Fruit fly (Drosophila melanogaster) whole organism, embryonic: ENCODE data around the gene CG6602.
A peak's percentile ranks its signal among the peaks of the same experiment; 100 is the strongest.

Experiments used
- Atf6 ChIP-seq: fragments of 200-800 bp; sonication (Bioruptor generic); IDR thresholded peaks from 2 replicates; pipeline ENCODE4 v1.3.6; 2022; ENCODE audit warnings: missing biosample characterization, missing genetic modification characterization
- CG10654 ChIP-seq: fragments of 200-800 bp; sonication (Bioruptor generic); optimal IDR thresholded peaks from 2 replicates; lab custom pipeline; 2016; ENCODE audit warnings: missing biosample characterization, missing genetic modification characterization
- CG12071 ChIP-seq: fragments of 200-800 bp; sonication (Bioruptor generic); optimal IDR thresholded peaks from 3 replicates; lab custom pipeline; 2018; ENCODE audit warnings: missing biosample characterization, mild to moderate bottlenecking, missing genetic modification characterization
- CG12391 ChIP-seq: fragments of 200-800 bp; sonication (Bioruptor generic); optimal IDR thresholded peaks from 3 replicates; lab custom pipeline; 2018; ENCODE audit warnings: missing biosample characterization, mild to moderate bottlenecking, missing genetic modification characterization, moderate library complexity
- CG12744 ChIP-seq: fragments of 200-800 bp; sonication (Bioruptor generic); optimal IDR thresholded peaks from 2 replicates; lab custom pipeline; 2016; ENCODE audit warnings: missing biosample characterization, missing genetic modification characterization
- CG12942 ChIP-seq: fragments of 200-800 bp; sonication (Bioruptor generic); optimal IDR thresholded peaks from 3 replicates; lab custom pipeline; 2016; ENCODE audit warnings: missing biosample characterization, missing genetic modification characterization
- CG13775 ChIP-seq: fragments of 200-800 bp; sonication (Bioruptor generic); optimal IDR thresholded peaks from 3 replicates; lab custom pipeline; 2017; ENCODE audit warnings: missing biosample characterization, mild to moderate bottlenecking, missing genetic modification characterization
- CG1603 ChIP-seq: fragments of 200-800 bp; sonication (Bioruptor generic); optimal IDR thresholded peaks from 2 replicates; lab custom pipeline; 2019; ENCODE audit warnings: missing biosample characterization, mild to moderate bottlenecking, missing genetic modification characterization, moderate library complexity
- CG16815 ChIP-seq: fragments of 200-800 bp; sonication (Bioruptor generic); optimal IDR thresholded peaks from 3 replicates; lab custom pipeline; 2017; ENCODE audit warnings: missing biosample characterization, mild to moderate bottlenecking, missing genetic modification characterization
- CG16863 ChIP-seq: fragments of 200-800 bp; sonication (Bioruptor generic); optimal IDR thresholded peaks from 3 replicates; lab custom pipeline; 2016; ENCODE audit warnings: missing biosample characterization, missing genetic modification characterization
- CG17385 ChIP-seq: fragments of 200-800 bp; sonication (Bioruptor generic); optimal IDR thresholded peaks from 3 replicates; lab custom pipeline; 2018; ENCODE audit warnings: missing biosample characterization, mild to moderate bottlenecking, missing genetic modification characterization
- CG17568 ChIP-seq: fragments of 200-800 bp; sonication (Bioruptor generic); optimal IDR thresholded peaks from 2 replicates; lab custom pipeline; 2018; ENCODE audit warnings: missing biosample characterization, mild to moderate bottlenecking, missing genetic modification characterization, moderate library complexity
- CG18262 ChIP-seq: fragments of 200-800 bp; optimal IDR thresholded peaks from 3 replicates; lab custom pipeline; 2019; ENCODE audit warnings: missing biosample characterization, mild to moderate bottlenecking, missing genetic modification characterization, moderate library complexity
- CG18476 ChIP-seq: fragments of 200-800 bp; sonication (Bioruptor generic); optimal IDR thresholded peaks from 2 replicates; lab custom pipeline; 2016; ENCODE audit warnings: missing biosample characterization, mild to moderate bottlenecking, missing genetic modification characterization
- CG2678 ChIP-seq: fragments of 200-800 bp; sonication (Bioruptor generic); optimal IDR thresholded peaks from 3 replicates; lab custom pipeline; 2019; ENCODE audit warnings: missing biosample characterization, mild to moderate bottlenecking, missing genetic modification characterization, moderate library complexity
- CG30431 ChIP-seq: fragments of 200-800 bp; sonication (Bioruptor generic); optimal IDR thresholded peaks from 2 replicates; lab custom pipeline; 2017; ENCODE audit warnings: missing biosample characterization, missing genetic modification characterization
- CG4282 ChIP-seq: fragments of 200-800 bp; sonication (Bioruptor generic); optimal IDR thresholded peaks from 2 replicates; lab custom pipeline; 2016; ENCODE audit warnings: missing biosample characterization, missing genetic modification characterization
- CG4328 ChIP-seq: fragments of 200-800 bp; sonication (Bioruptor generic); optimal IDR thresholded peaks from 3 replicates; lab custom pipeline; 2017; ENCODE audit warnings: missing biosample characterization, missing genetic modification reagents, missing genetic modification characterization
- CG4617 ChIP-seq: fragments of 200-800 bp; sonication (Bioruptor generic); optimal IDR thresholded peaks from 3 replicates; lab custom pipeline; 2016; ENCODE audit warnings: missing biosample characterization, missing genetic modification characterization, borderline replicate concordance
- CG6813 ChIP-seq: fragments of 200-800 bp; sonication (Bioruptor generic); optimal IDR thresholded peaks from 2 replicates; lab custom pipeline; 2017; ENCODE audit warnings: missing biosample characterization, missing genetic modification characterization, mild to moderate bottlenecking, moderate library complexity, missing genetic modification reagents
- CG7786 ChIP-seq: fragments of 200-800 bp; sonication (Bioruptor generic); optimal IDR thresholded peaks from 2 replicates; lab custom pipeline; 2016; ENCODE audit warnings: missing biosample characterization, missing genetic modification characterization
- CG9797 ChIP-seq: fragments of 200-800 bp; sonication (Bioruptor generic); optimal IDR thresholded peaks from 3 replicates; lab custom pipeline; 2018; ENCODE audit warnings: missing biosample characterization, mild to moderate bottlenecking, missing genetic modification characterization
- CoRest ChIP-seq: fragments of 200-800 bp; sonication (Bioruptor generic); optimal IDR thresholded peaks from 3 replicates; lab custom pipeline; 2018; ENCODE audit warnings: missing biosample characterization, mild to moderate bottlenecking, missing genetic modification characterization, moderate library complexity
- Deaf1 ChIP-seq: fragments of 200-800 bp; optimal IDR thresholded peaks from 3 replicates; lab custom pipeline; 2019; ENCODE audit warnings: missing biosample characterization, mild to moderate bottlenecking, missing genetic modification characterization, moderate library complexity
- Fer2 ChIP-seq: fragments of 200-800 bp; sonication (Bioruptor generic); optimal IDR thresholded peaks from 2 replicates; lab custom pipeline; 2018; ENCODE audit warnings: missing biosample characterization, mild to moderate bottlenecking, missing genetic modification characterization, moderate library complexity
- HLHmδ ChIP-seq: fragments of 200-800 bp; sonication (Bioruptor generic); optimal IDR thresholded peaks from 2 replicates; lab custom pipeline; 2018; ENCODE audit warnings: missing biosample characterization, mild to moderate bottlenecking, missing genetic modification characterization, moderate library complexity
- Hmr ChIP-seq: fragments of 200-800 bp; sonication (Bioruptor generic); optimal IDR thresholded peaks from 3 replicates; lab custom pipeline; 2017; ENCODE audit warnings: mild to moderate bottlenecking, missing biosample characterization, missing genetic modification reagents, missing genetic modification characterization
- Hsf ChIP-seq: fragments of 200-800 bp; sonication (Bioruptor generic); optimal IDR thresholded peaks from 3 replicates; lab custom pipeline; 2016; ENCODE audit warnings: missing biosample characterization, missing genetic modification characterization
- MESR4 ChIP-seq: fragments of 200-800 bp; sonication (Bioruptor generic); optimal IDR thresholded peaks from 2 replicates; lab custom pipeline; 2018; ENCODE audit warnings: missing biosample characterization, mild to moderate bottlenecking, missing genetic modification characterization, moderate library complexity
- Meics ChIP-seq: fragments of 200-800 bp; sonication (Bioruptor generic); optimal IDR thresholded peaks from 2 replicates; lab custom pipeline; 2017; ENCODE audit warnings: missing biosample characterization, mild to moderate bottlenecking, missing genetic modification characterization
- Oaz ChIP-seq: fragments of 200-800 bp; sonication (Bioruptor generic); IDR thresholded peaks from 2 replicates; pipeline ENCODE4 v1.3.6; 2022; ENCODE audit warnings: missing biosample characterization, missing genetic modification characterization
- Scr ChIP-seq: fragments of 200-800 bp; sonication (Bioruptor generic); IDR thresholded peaks from 2 replicates; pipeline ENCODE4 v1.3.6; 2022; ENCODE audit warnings: missing biosample characterization, missing genetic modification characterization; ENCODE audit not compliant: partially characterized antibody
- abd-A ChIP-seq: fragments of 200-800 bp; sonication (Bioruptor generic); optimal IDR thresholded peaks from 3 replicates; lab custom pipeline; 2019; ENCODE audit warnings: missing biosample characterization, mild to moderate bottlenecking, missing genetic modification characterization, moderate library complexity
- ac ChIP-seq: fragments of 200-800 bp; sonication (Bioruptor generic); optimal IDR thresholded peaks from 3 replicates; lab custom pipeline; 2017; ENCODE audit warnings: missing biosample characterization, mild to moderate bottlenecking, missing genetic modification characterization
- chinmo ChIP-seq: fragments of 200-800 bp; sonication (Bioruptor generic); IDR thresholded peaks from 4 replicates; pipeline ENCODE4 v1.3.6; 2022; ENCODE audit warnings: missing biosample characterization, missing genetic modification characterization; ENCODE audit not compliant: partially characterized antibody
- da ChIP-seq: fragments of 200-800 bp; sonication (Bioruptor generic); optimal IDR thresholded peaks from 2 replicates; lab custom pipeline; 2016; ENCODE audit warnings: missing biosample characterization, missing genetic modification characterization
- dmrt99B ChIP-seq: fragments of 200-800 bp; sonication (Bioruptor generic); optimal IDR thresholded peaks from 2 replicates; lab custom pipeline; 2018; ENCODE audit warnings: missing biosample characterization, mild to moderate bottlenecking, missing genetic modification characterization, moderate library complexity
- fu2 ChIP-seq: fragments of 200-800 bp; sonication (Bioruptor generic); optimal IDR thresholded peaks from 2 replicates; lab custom pipeline; 2016; ENCODE audit warnings: missing biosample characterization, missing genetic modification characterization
- gsb ChIP-seq: fragments of 200-800 bp; sonication (Bioruptor generic); IDR thresholded peaks from 2 replicates; pipeline ENCODE4 v1.3.6; 2022; ENCODE audit warnings: missing biosample characterization, missing genetic modification characterization
- kay ChIP-seq: fragments of 200-800 bp; sonication (Bioruptor generic); optimal IDR thresholded peaks from 2 replicates; lab custom pipeline; 2016; ENCODE audit warnings: missing biosample characterization, missing genetic modification characterization
- kni ChIP-seq: fragments of 200-800 bp; sonication (Bioruptor generic); optimal IDR thresholded peaks from 3 replicates; lab custom pipeline; 2017; ENCODE audit warnings: mild to moderate bottlenecking, missing biosample characterization, missing genetic modification reagents, missing genetic modification characterization
- maf-S ChIP-seq: fragments of 200-800 bp; sonication (Bioruptor generic); optimal IDR thresholded peaks from 2 replicates; lab custom pipeline; 2016; ENCODE audit warnings: missing biosample characterization, missing genetic modification characterization
- mirr ChIP-seq: fragments of 200-800 bp; sonication (Bioruptor generic); optimal IDR thresholded peaks from 3 replicates; lab custom pipeline; 2018; ENCODE audit warnings: missing biosample characterization, mild to moderate bottlenecking, missing genetic modification characterization
- nau ChIP-seq: fragments of 200-800 bp; sonication (Bioruptor generic); optimal IDR thresholded peaks from 3 replicates; lab custom pipeline; 2017; ENCODE audit warnings: missing biosample characterization, mild to moderate bottlenecking, missing genetic modification characterization, missing genetic modification reagents
- rib ChIP-seq: fragments of 200-800 bp; sonication (Bioruptor generic); IDR thresholded peaks from 2 replicates; pipeline ENCODE4 v1.3.6; 2022; ENCODE audit warnings: missing biosample characterization, missing genetic modification characterization
- salm ChIP-seq: fragments of 200-800 bp; sonication (Bioruptor generic); optimal IDR thresholded peaks from 2 replicates; lab custom pipeline; 2018; ENCODE audit warnings: missing biosample characterization, mild to moderate bottlenecking, missing genetic modification characterization
- sisA ChIP-seq: fragments of 200-800 bp; sonication (Bioruptor generic); IDR thresholded peaks from 2 replicates; pipeline ENCODE4 v1.3.6; 2022; ENCODE audit warnings: missing biosample characterization, missing genetic modification characterization
- stwl ChIP-seq: fragments of 200-800 bp; sonication (Bioruptor generic); optimal IDR thresholded peaks from 3 replicates; lab custom pipeline; 2018; ENCODE audit warnings: missing biosample characterization, mild to moderate bottlenecking, missing genetic modification characterization, moderate library complexity
- ttk ChIP-seq: fragments of 200-800 bp; sonication (Bioruptor generic); IDR thresholded peaks from 2 replicates; pipeline ENCODE4 v2.1.2; 2022; ENCODE audit warnings: missing biosample characterization, missing genetic modification characterization
- unc-4 ChIP-seq: fragments of 200-800 bp; sonication (Bioruptor generic); IDR thresholded peaks from 2 replicates; pipeline ENCODE4 v1.3.6; 2022; ENCODE audit warnings: missing biosample characterization, missing genetic modification characterization; ENCODE audit not compliant: partially characterized antibody

Gene CG6602

DNA sequence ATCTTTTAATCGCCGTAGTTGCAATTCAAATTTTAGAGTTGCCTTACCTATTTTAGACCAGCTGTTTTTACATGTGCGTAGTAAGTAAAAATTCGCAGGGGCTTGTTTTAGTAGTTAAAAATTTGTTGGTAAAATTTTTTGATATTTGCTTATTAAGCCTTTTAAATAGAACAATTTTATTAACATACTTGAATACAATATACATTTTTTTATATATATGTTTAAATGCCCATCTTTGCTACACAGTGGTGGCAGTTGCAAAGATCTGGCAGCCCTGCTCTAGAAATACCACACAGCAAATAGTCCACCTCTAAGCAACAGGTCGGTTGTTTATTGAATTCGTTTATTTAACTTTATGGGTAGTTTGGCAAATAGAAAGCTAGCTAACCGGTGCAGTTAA, 22.8 kb downstream of the CG6602 start, which contains the start of the genes CG10467 and loj (continued):
- peak; percentile 80 for TF ChIP-seq CG6813 (GFP tag; lab: Kevin White, UChicago)
- peak; percentile 43 for TF ChIP-seq CG12071
- TF ChIP-seq CG17385 (GFP tag; lab: Kevin White, UChicago), result peak; percentile 85
- peak; percentile 32 for TF ChIP-seq da (GFP tag; lab: Kevin White, UChicago)
- TF ChIP-seq CG12391, result peak; percentile 97
- peak; percentile 73 for TF ChIP-seq Deaf1 (tag; lab: Kevin White, UChicago)
- peak; percentile 93 for TF ChIP-seq dmrt99B
- peak; percentile 94 for TF ChIP-seq Hsf (GFP tag; lab: Kevin White, UChicago)
- TF ChIP-seq CG4282 (GFP tag; lab: Kevin White, UChicago), result peak; percentile 43
- TF ChIP-seq CG12744 (GFP tag; lab: Kevin White, UChicago), result peak; percentile 66
- TF ChIP-seq abd-A (tag; lab: Kevin White, UChicago), result no peak
- TF ChIP-seq ttk (GFP tag; lab: Robert Waterston, UW), result peak; percentile 98
- TF ChIP-seq CG7786, result peak; percentile 83
- peak; percentile 92 for TF ChIP-seq kay (GFP tag; lab: Kevin White, UChicago)
- peak; percentile 96 for TF ChIP-seq CG13775
- TF ChIP-seq Fer2 (tag; lab: Kevin White, UChicago), result peak; percentile 94
- TF ChIP-seq gsb (GFP tag; lab: Robert Waterston, UW), result peak; percentile 90
- peak; percentile 47 for TF ChIP-seq CG9797 (GFP tag; lab: Kevin White, UChicago)
- TF ChIP-seq CG18476 (GFP tag; lab: Kevin White, UChicago), result peak; percentile 83
- no peak for TF ChIP-seq chinmo
- TF ChIP-seq kni (GFP tag; lab: Kevin White, UChicago), result peak; percentile 77
- peak; percentile 72 for TF ChIP-seq ac (GFP tag; lab: Kevin White, UChicago)
- peak; percentile 92 for TF ChIP-seq Meics (GFP tag; lab: Kevin White, UChicago)
- no peak for TF ChIP-seq HLHmδ
- peak; percentile 51 for TF ChIP-seq CG1603 (tag; lab: Kevin White, UChicago)
- peak; percentile 99 for TF ChIP-seq sisA (GFP tag; lab: Robert Waterston, UW)
- TF ChIP-seq Hmr (GFP tag; lab: Kevin White, UChicago), result peak; percentile 92
- TF ChIP-seq unc-4, result peak; percentile 72
- peak; percentile 69 for TF ChIP-seq maf-S
- peak; percentile 96 for TF ChIP-seq CG10654
- peak; percentile 76 for TF ChIP-seq fu2 (GFP tag; lab: Kevin White, UChicago)
- peak; percentile 93 for TF ChIP-seq rib (GFP tag; lab: Robert Waterston, UW)
- peak; percentile 91 for TF ChIP-seq CG4328 (GFP tag; lab: Kevin White, UChicago)
- TF ChIP-seq Oaz (GFP tag; lab: Robert Waterston, UW), result peak; percentile 91
- peak; percentile 92 for TF ChIP-seq CG18262 (tag; lab: Kevin White, UChicago)
- peak; percentile 97 for TF ChIP-seq CG4617
- peak; percentile 53 for TF ChIP-seq mirr (GFP tag; lab: Kevin White, UChicago)
- TF ChIP-seq CG16815 (GFP tag; lab: Kevin White, UChicago), result peak; percentile 98
- peak; percentile 84 for TF ChIP-seq Scr
- TF ChIP-seq CoRest (tag; lab: Kevin White, UChicago), result peak; percentile 98
- TF ChIP-seq Atf6, result peak; percentile 93
- TF ChIP-seq CG12942, result peak; percentile 98
- peak; percentile 95 for TF ChIP-seq CG30431 (GFP tag; lab: Kevin White, UChicago)
- peak; percentile 67 for TF ChIP-seq CG16863 (GFP tag; lab: Kevin White, UChicago)
- no peak for TF ChIP-seq MESR4
- peak; percentile 79 for TF ChIP-seq nau (GFP tag; lab: Kevin White, UChicago)
- TF ChIP-seq stwl (tag; lab: Kevin White, UChicago), result peak; percentile 89
- peak; percentile 81 for TF ChIP-seq CG17568 (GFP tag; lab: Kevin White, UChicago)
- peak; percentile 84 for TF ChIP-seq salm
- peak; percentile 95 for TF ChIP-seq CG2678 (tag; lab: Kevin White, UChicago)
